Worm (Caenorhabditis elegans) whole organism, L4/young adult: Measurements from ENCODE around the gene nhr-211.

Source experiments
- W03F9.2 ChIP-seq: fragments of 150-350 bp; optimal IDR thresholded peaks from 2 replicates; lab custom pipeline; 2014; ENCODE audit warnings: missing biosample characterization, missing genetic modification characterization
- him-1 ChIP-seq: sonication (generic microtip); optimal IDR thresholded peaks from 2 replicates; lab custom pipeline; 2016; ENCODE audit warnings: missing genotype, missing genetic modification reagents, missing genetic modification characterization, missing compliant biosample characterization

DNA sequence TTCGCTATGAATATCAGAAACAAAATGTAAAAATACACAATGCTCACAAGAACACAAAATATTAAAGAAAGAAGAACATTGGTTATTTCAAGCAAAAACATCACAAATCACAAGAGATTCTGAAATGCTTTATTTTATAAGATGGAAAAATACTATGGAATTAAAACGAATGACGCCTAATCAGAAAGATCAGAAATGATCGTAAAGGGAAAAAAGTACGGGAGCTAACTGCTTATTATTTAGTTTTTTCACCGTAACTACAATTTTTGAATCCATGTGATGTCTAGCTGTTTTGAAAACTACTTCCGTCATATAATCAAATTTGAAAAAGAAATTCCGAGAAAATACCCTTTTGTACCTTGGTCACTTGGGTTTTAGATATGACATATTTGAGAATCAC lies 18.3 kb upstream of the nhr-211 start, which contains the start of gene srbc-57:
- TF ChIP-seq him-1 (tag; lab: Kevin White, UChicago) = no peak
- TF ChIP-seq W03F9.2 (tag; lab: Kevin White, UChicago) = no peak
